Worm (Caenorhabditis elegans): Measurements from ENCODE around the gene sra-10.
A peak's percentile ranks its signal among the peaks of the same experiment; 100 is the strongest.

sra-10 gene

DNA sequence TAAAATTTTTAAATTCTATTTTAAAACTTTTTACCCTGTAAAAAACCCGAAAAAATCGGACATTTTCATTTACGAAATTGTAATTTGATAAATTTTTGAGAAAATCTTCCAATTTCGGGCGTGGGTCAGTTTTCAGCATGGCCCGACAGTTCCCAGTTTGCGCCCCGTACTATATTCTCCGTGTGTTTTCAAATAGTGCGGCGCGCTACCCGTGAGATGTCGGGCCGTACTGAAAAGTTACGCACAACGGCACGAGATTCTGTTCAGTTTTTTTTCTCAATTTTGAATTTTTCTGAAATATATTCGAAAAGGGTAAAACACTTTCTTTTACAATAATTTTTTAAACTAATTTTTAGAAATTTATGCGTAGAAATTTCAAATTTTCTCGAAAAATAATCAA lies 47.8 kb downstream of the sra-10 start:
- peak; percentile 15 for TF ChIP-seq snpc-4 (GFP tag; optimal IDR thresholded peaks at IDR 0.05)
- peak in 3 of 4 experiments; percentile 17 to 82 (median 72) for TF ChIP-seq snpc-4 (tag; optimal IDR thresholded peaks at IDR 0.05)
- TF ChIP-seq hmg-1.2 (GFP tag; IDR thresholded peaks at IDR 0.05), result peak; percentile 52
- TF ChIP-seq snpc-1.1 (tag; optimal IDR thresholded peaks at IDR 0.05; ENCODE audit: insufficient read depth), result peak; percentile 48
- no peak for TF ChIP-seq rpc-1 (optimal IDR thresholded peaks at IDR 0.05)
- no peak for TF ChIP-seq rpc-1 (tag; optimal IDR thresholded peaks at IDR 0.05)

ce11 chrII:10843527-10843926 lies 51.4 kb downstream of the sra-10 start, which contains the start of gene M106.8:
Gene M106.8, minus strand, starts transcription at chrII:10843627.
- TF ChIP-seq snpc-1.3 (tag; optimal IDR thresholded peaks at IDR 0.05; ENCODE audit: insufficient read depth) (no peak), hlh-26 (GFP tag; conservative IDR thresholded peaks at IDR 0.05) (no peak), cebp-2 (GFP tag; IDR thresholded peaks at IDR 0.05) (no peak), hmg-1.2 (GFP tag; IDR thresholded peaks at IDR 0.05) (no peak), pha-4 (tag; optimal IDR thresholded peaks at IDR 0.05) (no peak), tbp1 (GFP tag; optimal IDR thresholded peaks at IDR 0.05) (no peak), egl-44 (GFP tag; IDR thresholded peaks at IDR 0.05) (no peak), ztf-3 (GFP tag; optimal IDR thresholded peaks at IDR 0.05) (no peak)

All from whole organism, young adult.